Fruit fly (Drosophila melanogaster) whole organism, prepupa: ENCODE data around the gene fru.

Source experiments
- CG11762 ChIP-seq: fragments of 200-800 bp; sonication (Bioruptor generic); optimal IDR thresholded peaks from 3 replicates; lab custom pipeline; 2016; ENCODE audit warnings: missing biosample characterization, missing genetic modification characterization; ENCODE audit not compliant: insufficient read depth
- CG15336 ChIP-seq: fragments of 200-800 bp; sonication (Bioruptor generic); IDR thresholded peaks from 2 replicates; pipeline ENCODE4 v1.3.6; 2022; ENCODE audit warnings: missing biosample characterization, missing genetic modification characterization
- CG1621 ChIP-seq: fragments of 200-800 bp; sonication (Bioruptor generic); optimal IDR thresholded peaks from 3 replicates; lab custom pipeline; 2018; ENCODE audit warnings: missing biosample characterization, mild to moderate bottlenecking, missing genetic modification characterization
- CG16779 ChIP-seq: fragments of 200-800 bp; sonication (Bioruptor generic); optimal IDR thresholded peaks from 3 replicates; lab custom pipeline; 2017; ENCODE audit warnings: missing biosample characterization, mild to moderate bottlenecking, missing genetic modification characterization
- CG3032 ChIP-seq: fragments of 200-800 bp; optimal IDR thresholded peaks from 2 replicates; lab custom pipeline; 2019; ENCODE audit warnings: missing biosample characterization, mild to moderate bottlenecking, missing genetic modification characterization, moderate library complexity
- CG32006 ChIP-seq: fragments of 200-800 bp; sonication (Bioruptor generic); optimal IDR thresholded peaks from 3 replicates; lab custom pipeline; 2017; ENCODE audit warnings: missing biosample characterization, mild to moderate bottlenecking, missing genetic modification characterization
- CG34406 ChIP-seq: fragments of 200-800 bp; sonication (Bioruptor generic); optimal IDR thresholded peaks from 3 replicates; lab custom pipeline; 2016; ENCODE audit warnings: missing biosample characterization, missing genetic modification characterization
- CG6163 ChIP-seq: fragments of 200-800 bp; sonication (Bioruptor generic); IDR thresholded peaks from 3 replicates; pipeline ENCODE4 v1.3.6; 2022; ENCODE audit warnings: missing biosample characterization, missing genetic modification characterization
- CG6792 ChIP-seq: fragments of 200-800 bp; sonication (Bioruptor generic); optimal IDR thresholded peaks from 3 replicates; lab custom pipeline; 2016; ENCODE audit warnings: missing biosample characterization, missing genetic modification characterization
- CG6854 ChIP-seq: fragments of 200-800 bp; sonication (Bioruptor generic); optimal IDR thresholded peaks from 2 replicates; lab custom pipeline; 2017; ENCODE audit warnings: missing biosample characterization, mild to moderate bottlenecking, missing genetic modification characterization
- CG8319 ChIP-seq: fragments of 200-800 bp; sonication (Bioruptor generic); optimal IDR thresholded peaks from 3 replicates; lab custom pipeline; 2016; ENCODE audit warnings: missing biosample characterization, missing genetic modification characterization
- Eip75B ChIP-seq: fragments of 200-800 bp; sonication (Bioruptor generic); optimal IDR thresholded peaks from 3 replicates; lab custom pipeline; 2016; ENCODE audit warnings: missing biosample characterization, missing genetic modification characterization
- Eip78C ChIP-seq: fragments of 200-800 bp; sonication (Bioruptor generic); peaks from one replicate; lab custom pipeline; 2016; ENCODE audit warnings: missing biosample characterization, missing genetic modification characterization
- Eip93F ChIP-seq: fragments of 200-800 bp; sonication (Bioruptor generic); optimal IDR thresholded peaks from 2 replicates; lab custom pipeline; 2016; ENCODE audit warnings: missing biosample characterization, mild to moderate bottlenecking, missing genetic modification characterization
- Ets21C ChIP-seq: fragments of 200-800 bp; sonication (Bioruptor generic); optimal IDR thresholded peaks from 3 replicates; lab custom pipeline; 2016; ENCODE audit warnings: missing biosample characterization, missing genetic modification characterization
- Ets96B ChIP-seq: fragments of 200-800 bp; optimal IDR thresholded peaks from 2 replicates; lab custom pipeline; 2019; ENCODE audit warnings: missing biosample characterization, mild to moderate bottlenecking, missing genetic modification characterization, moderate library complexity
- Gug ChIP-seq: fragments of 200-800 bp; sonication (Bioruptor generic); IDR thresholded peaks from 2 replicates; pipeline ENCODE4 v1.3.6; 2022; ENCODE audit warnings: missing biosample characterization, missing genetic modification characterization
- Hr38 ChIP-seq: sonication (Bioruptor generic); optimal IDR thresholded peaks from 2 replicates; lab custom pipeline; 2016; ENCODE audit warnings: missing biosample characterization, missing genetic modification characterization
- Hr39 ChIP-seq: fragments of 200-800 bp; sonication (Bioruptor generic); optimal IDR thresholded peaks from 2 replicates; lab custom pipeline; 2016; ENCODE audit warnings: missing biosample characterization, missing genetic modification characterization
- Hr4 ChIP-seq: fragments of 200-800 bp; sonication (Bioruptor generic); optimal IDR thresholded peaks from 3 replicates; lab custom pipeline; 2016; ENCODE audit warnings: missing biosample characterization, missing genetic modification characterization
- Lpt ChIP-seq: fragments of 200-800 bp; sonication (Bioruptor generic); optimal IDR thresholded peaks from 3 replicates; lab custom pipeline; 2016; ENCODE audit warnings: missing biosample characterization, missing genetic modification characterization
- Met ChIP-seq: fragments of 200-800 bp; sonication (Bioruptor generic); optimal IDR thresholded peaks from 3 replicates; lab custom pipeline; 2016; ENCODE audit warnings: missing biosample characterization, missing genetic modification characterization
- Smox ChIP-seq: fragments of 200-800 bp; sonication (Bioruptor generic); optimal IDR thresholded peaks from 3 replicates; lab custom pipeline; 2016; ENCODE audit warnings: missing biosample characterization, missing genetic modification characterization
- Sox102F ChIP-seq: fragments of 200-800 bp; sonication (Bioruptor generic); optimal IDR thresholded peaks from 2 replicates; lab custom pipeline; 2016; ENCODE audit warnings: missing biosample characterization, mild to moderate bottlenecking, missing genetic modification characterization
- Sox14 ChIP-seq: fragments of 200-800 bp; sonication (Bioruptor generic); optimal IDR thresholded peaks from 3 replicates; lab custom pipeline; 2016; ENCODE audit warnings: missing biosample characterization, missing genetic modification characterization
- achi ChIP-seq: fragments of 200-800 bp; sonication (Bioruptor generic); optimal IDR thresholded peaks from 3 replicates; lab custom pipeline; 2016; ENCODE audit warnings: missing biosample characterization, missing genetic modification characterization
- acj6 ChIP-seq: fragments of 200-800 bp; sonication (Bioruptor generic); optimal IDR thresholded peaks from 3 replicates; lab custom pipeline; 2016; ENCODE audit warnings: missing biosample characterization, missing genetic modification characterization
- dsx ChIP-seq: fragments of 200-800 bp; optimal IDR thresholded peaks from 3 replicates; lab custom pipeline; 2019; ENCODE audit warnings: missing biosample characterization, mild to moderate bottlenecking, missing genetic modification characterization, moderate library complexity; ENCODE audit not compliant: poor library complexity, severe bottlenecking
- eg ChIP-seq: fragments of 200-800 bp; sonication (Bioruptor generic); IDR thresholded peaks from 3 replicates; pipeline ENCODE4 v1.3.6; 2022; ENCODE audit warnings: missing biosample characterization, missing genetic modification characterization
- esn ChIP-seq: fragments of 200-800 bp; sonication (Bioruptor generic); optimal IDR thresholded peaks from 2 replicates; lab custom pipeline; 2016; ENCODE audit warnings: missing biosample characterization, mild to moderate bottlenecking, missing genetic modification characterization, moderate library complexity
- fd59A ChIP-seq: fragments of 200-800 bp; sonication (Bioruptor generic); optimal IDR thresholded peaks from 2 replicates; lab custom pipeline; 2017; ENCODE audit warnings: missing biosample characterization, mild to moderate bottlenecking, missing genetic modification characterization, missing genetic modification reagents
- fd85E ChIP-seq: fragments of 200-800 bp; sonication (Bioruptor generic); optimal IDR thresholded peaks from 3 replicates; lab custom pipeline; 2016; ENCODE audit warnings: missing biosample characterization, missing genetic modification characterization
- fkh ChIP-seq: fragments of 200-800 bp; sonication (Bioruptor generic); optimal IDR thresholded peaks from 3 replicates; lab custom pipeline; 2017; ENCODE audit warnings: missing biosample characterization, mild to moderate bottlenecking, missing genetic modification characterization, moderate library complexity
- lz ChIP-seq: fragments of 200-800 bp; sonication (Bioruptor generic); optimal IDR thresholded peaks from 3 replicates; lab custom pipeline; 2016; ENCODE audit warnings: missing biosample characterization, missing genetic modification characterization
- salr ChIP-seq, 2 experiments: fragments of 200-800 bp; sonication (Bioruptor generic); optimal IDR thresholded peaks; 3 replicates each; lab custom pipeline; 2016 to 2018; ENCODE audit warnings: missing biosample characterization in 2 of 2, missing genetic modification characterization in 2 of 2, mild to moderate bottlenecking in 1 of 2
- spab ChIP-seq: fragments of 200-800 bp; sonication (Bioruptor generic); optimal IDR thresholded peaks from 2 replicates; lab custom pipeline; 2017; ENCODE audit warnings: missing biosample characterization, mild to moderate bottlenecking, missing genetic modification characterization, missing genetic modification reagents
- ss ChIP-seq, 2 experiments: fragments of 200-800 bp; sonication (Bioruptor generic); optimal IDR thresholded peaks; 2 replicates in 1 of 2; 3 replicates in 1 of 2; lab custom pipeline; 2017 to 2018; ENCODE audit warnings: mild to moderate bottlenecking in 2 of 2, missing biosample characterization in 2 of 2, missing genetic modification characterization in 2 of 2, moderate library complexity in 1 of 2
- svp ChIP-seq: fragments of 200-800 bp; sonication (Bioruptor generic); peaks from one replicate; lab custom pipeline; 2016; ENCODE audit warnings: missing biosample characterization, missing genetic modification characterization
- topi ChIP-seq: fragments of 200-800 bp; sonication (Bioruptor generic); optimal IDR thresholded peaks from 3 replicates; lab custom pipeline; 2016; ENCODE audit warnings: missing biosample characterization, missing genetic modification characterization
- vri ChIP-seq: fragments of 200-800 bp; sonication (Bioruptor generic); optimal IDR thresholded peaks from 3 replicates; lab custom pipeline; 2016; ENCODE audit warnings: missing biosample characterization, mild to moderate bottlenecking, missing genetic modification characterization

fru gene

dm6 chr3R:18447146-18447773 is 98.1 kb downstream of the fru start:
- TF ChIP-seq Ets21C (no peak), Eip78C (GFP tag; lab: Kevin White, UChicago) (peak; percentile 62), eg (GFP tag; lab: Robert Waterston, UW) (peak; percentile 40; the same call in 1 of the 3 replicates), vri (GFP tag; lab: Kevin White, UChicago) (peak; percentile 36)

dm6 chr3R:18445148-18445843 is 100.1 kb downstream of the fru start:
- TF ChIP-seq CG8319 (GFP tag; lab: Kevin White, UChicago) (no peak), Eip78C (GFP tag; lab: Kevin White, UChicago) (peak; percentile 41), fkh (peak; percentile 72), vri (GFP tag; lab: Kevin White, UChicago) (peak; percentile 5)

dm6 chr3R:18443232-18443631 is 102.2 kb downstream of the fru start:
- TF ChIP-seq CG6163 (GFP tag; lab: Robert Waterston, UW) (0 out of 3 replicates have a peak, but pooled peaks have one; percentile 18), salr (GFP tag; optimal IDR thresholded peaks at IDR 0.05; lab: Kevin White, UChicago) (no peak), fkh (peak; percentile 6)

- no peak for TF ChIP-seq CG34406 (GFP tag; lab: Kevin White, UChicago)
- peak; percentile 42 for TF ChIP-seq Ets96B (tag; lab: Kevin White, UChicago)
- peak; percentile 58 for TF ChIP-seq CG32006 (GFP tag; lab: Kevin White, UChicago)
- TF ChIP-seq Hr38 (GFP tag; lab: Kevin White, UChicago), result no peak
- peak; percentile 36 for TF ChIP-seq achi
- peak; percentile 29 for TF ChIP-seq svp (GFP tag; lab: Kevin White, UChicago)
- TF ChIP-seq Eip75B, result peak; percentile 14
- no peak for TF ChIP-seq CG1621 (tag; lab: Kevin White, UChicago)
- no peak for TF ChIP-seq Eip93F (GFP tag; lab: Kevin White, UChicago)
- TF ChIP-seq Eip78C (GFP tag; lab: Kevin White, UChicago), result peak; percentile 85
- no peak; the same call in 2 of the 3 replicates for TF ChIP-seq eg (GFP tag; lab: Robert Waterston, UW)
- TF ChIP-seq CG15336 (GFP tag; lab: Robert Waterston, UW), result 0 out of 2 replicates have a peak, but pooled peaks have one; percentile 12
- TF ChIP-seq topi (GFP tag; lab: Kevin White, UChicago), result no peak
- TF ChIP-seq Gug (GFP tag; lab: Robert Waterston, UW), result no peak
- TF ChIP-seq CG6792, result no peak
- TF ChIP-seq CG3032 (tag; lab: Kevin White, UChicago), result peak; percentile 29
- TF ChIP-seq vri (GFP tag; lab: Kevin White, UChicago), result no peak
- no peak for TF ChIP-seq Smox
- peak; percentile 32 for TF ChIP-seq dsx
- TF ChIP-seq fd85E, result no peak
- no peak for TF ChIP-seq CG6854 (GFP tag; lab: Kevin White, UChicago)
- no peak for TF ChIP-seq fd59A
- peak; percentile 26 for TF ChIP-seq Sox14 (GFP tag; lab: Kevin White, UChicago)
- TF ChIP-seq CG6163 (GFP tag; lab: Robert Waterston, UW), result 0 out of 3 replicates have a peak, but pooled peaks have one; percentile 34
- TF ChIP-seq CG16779, result no peak
- no peak for TF ChIP-seq Ets21C
- TF ChIP-seq CG11762, result peak; percentile 18
- peak; percentile 50 for TF ChIP-seq Hr4 (GFP tag; lab: Kevin White, UChicago)
- peak; percentile 17 for TF ChIP-seq spab
- TF ChIP-seq ss (GFP tag; optimal IDR thresholded peaks at IDR 0.05; lab: Kevin White, UChicago), result no peak
- TF ChIP-seq Hr39, result no peak
- peak; percentile 39 for TF ChIP-seq acj6
- TF ChIP-seq CG8319 (GFP tag; lab: Kevin White, UChicago), result no peak
- no peak for TF ChIP-seq lz (GFP tag; lab: Kevin White, UChicago)
- TF ChIP-seq Met (GFP tag; lab: Kevin White, UChicago), result no peak
- no peak for TF ChIP-seq Sox102F
- TF ChIP-seq esn (GFP tag; lab: Kevin White, UChicago), result no peak
- no peak for TF ChIP-seq Lpt (GFP tag; lab: Kevin White, UChicago)
Measured at dm6 chr3R:18438827-18439717, 106.3 kb downstream of the fru start.
